Fruit fly (Drosophila melanogaster) whole organism, wandering third instar larva: ENCODE data around the gene fusl.

ENCODE experiments used
- Abd-B ChIP-seq: fragments of >200 bp; optimal IDR thresholded peaks from 2 replicates; lab custom pipeline; 2017; ENCODE audit warnings: missing biosample characterization, missing genetic modification characterization
- CG32264 ChIP-seq: fragments of 200-800 bp; sonication (Bioruptor generic); optimal IDR thresholded peaks from 2 replicates; lab custom pipeline; 2016; ENCODE audit warnings: missing biosample characterization, missing genetic modification characterization
- CG9705 ChIP-seq: fragments of 200-800 bp; sonication (Bioruptor generic); optimal IDR thresholded peaks from 2 replicates; lab custom pipeline; 2018; ENCODE audit warnings: missing biosample characterization, mild to moderate bottlenecking, missing genetic modification characterization
- CrebA ChIP-seq: fragments of 200-800 bp; sonication (Bioruptor generic); optimal IDR thresholded peaks from 2 replicates; lab custom pipeline; 2016; ENCODE audit warnings: missing biosample characterization, mild to moderate bottlenecking, missing genetic modification characterization, borderline replicate concordance
- Dfd ChIP-seq: fragments of >200 bp; optimal IDR thresholded peaks from 2 replicates; lab custom pipeline; 2017; ENCODE audit warnings: missing biosample characterization, missing genetic modification characterization
- Dif ChIP-seq: fragments of 200-275, 200-300 bp; sonication (Bioruptor generic); optimal IDR thresholded peaks from 2 replicates; lab custom pipeline; 2018; ENCODE audit warnings: missing biosample characterization, missing genetic modification characterization; ENCODE audit not compliant: partially characterized antibody
- GATAd ChIP-seq: sonication (Bioruptor generic); optimal IDR thresholded peaks from 2 replicates; lab custom pipeline; 2016; ENCODE audit warnings: missing biosample characterization, missing genetic modification characterization
- HLH106 ChIP-seq: fragments of 200-800 bp; optimal IDR thresholded peaks from 3 replicates; lab custom pipeline; 2019; ENCODE audit warnings: missing biosample characterization, mild to moderate bottlenecking, missing genetic modification characterization, moderate library complexity
- Hnf4 ChIP-seq: fragments of 200-800 bp; sonication (Bioruptor generic); optimal IDR thresholded peaks from 2 replicates; lab custom pipeline; 2016; ENCODE audit warnings: missing biosample characterization, mild to moderate bottlenecking, missing genetic modification characterization
- Hr78 ChIP-seq: fragments of >200 bp; optimal IDR thresholded peaks from 2 replicates; lab custom pipeline; 2017; ENCODE audit warnings: missing biosample characterization, missing genetic modification characterization
- Hr83 ChIP-seq: fragments of 200-300 bp; sonication (Bioruptor generic); optimal IDR thresholded peaks from 2 replicates; lab custom pipeline; 2016; ENCODE audit warnings: missing biosample characterization, mild to moderate bottlenecking, missing genetic modification characterization, moderate library complexity; ENCODE audit not compliant: poor library complexity, severe bottlenecking
- Jra ChIP-seq: sonication (Bioruptor generic); optimal IDR thresholded peaks from 2 replicates; lab custom pipeline; 2016; ENCODE audit warnings: missing biosample characterization, missing genetic modification characterization
- Mio ChIP-seq: sonication (Bioruptor generic); optimal IDR thresholded peaks from 2 replicates; lab custom pipeline; 2016; ENCODE audit warnings: missing biosample characterization, missing genetic modification characterization
- Myc ChIP-seq: fragments of >200 bp; optimal IDR thresholded peaks from 2 replicates; lab custom pipeline; 2017
- N ChIP-seq: fragments of >200 bp; optimal IDR thresholded peaks from 2 replicates; lab custom pipeline; 2018; ENCODE audit warnings: missing biosample characterization, missing external identifiers, missing genetic modification characterization
- OdsH ChIP-seq: fragments of 200-800 bp; sonication (Bioruptor generic); optimal IDR thresholded peaks from 2 replicates; lab custom pipeline; 2016; ENCODE audit warnings: missing biosample characterization, mild to moderate bottlenecking, missing genetic modification characterization
- Rel ChIP-seq, 2 experiments: fragments of 200-800 bp; sonication (Bioruptor generic) in 1 of 2; optimal IDR thresholded peaks; 2 replicates in 1 of 2; 3 replicates in 1 of 2; lab custom pipeline; 2016 to 2019; ENCODE audit warnings: mild to moderate bottlenecking in 2 of 2, missing biosample characterization in 2 of 2, missing genetic modification characterization in 2 of 2, moderate library complexity in 1 of 2
- Sp1 ChIP-seq: fragments of 200-800 bp; sonication (Bioruptor generic); optimal IDR thresholded peaks from 3 replicates; lab custom pipeline; 2019; ENCODE audit warnings: missing biosample characterization, mild to moderate bottlenecking, missing genetic modification characterization, moderate library complexity
- Vsx2 ChIP-seq: fragments of 200-300, 225-300 bp; sonication (Bioruptor generic); optimal IDR thresholded peaks from 2 replicates; lab custom pipeline; 2018; ENCODE audit warnings: missing biosample characterization, missing genetic modification characterization; ENCODE audit not compliant: partially characterized antibody
- br ChIP-seq: fragments of 200-800 bp; sonication (Bioruptor generic); optimal IDR thresholded peaks from 2 replicates; lab custom pipeline; 2016; ENCODE audit warnings: missing biosample characterization, missing genetic modification characterization
- brk ChIP-seq: fragments of 200-800 bp; sonication (Bioruptor generic); optimal IDR thresholded peaks from 2 replicates; lab custom pipeline; 2016; ENCODE audit warnings: missing biosample characterization, mild to moderate bottlenecking, missing genetic modification characterization
- dl ChIP-seq, 2 experiments: fragments of 175-275, 200-275 bp in 1 of 2; fragments of 200-275 bp in 1 of 2; sonication (Bioruptor generic); optimal IDR thresholded peaks; lab custom pipeline; 2018; ENCODE audit warnings: mild to moderate bottlenecking in 2 of 2, missing biosample characterization in 2 of 2, missing genetic modification characterization in 2 of 2, moderate library complexity in 2 of 2; ENCODE audit not compliant: partially characterized antibody in 2 of 2, insufficient read depth in 1 of 2
- dmrt93B ChIP-seq: fragments of 200-800 bp; sonication (Bioruptor generic); optimal IDR thresholded peaks from 2 replicates; lab custom pipeline; 2018; ENCODE audit warnings: missing biosample characterization, mild to moderate bottlenecking, missing genetic modification characterization
- dsf ChIP-seq: sonication (Bioruptor generic); optimal IDR thresholded peaks from 2 replicates; lab custom pipeline; 2016; ENCODE audit warnings: missing biosample characterization, missing genetic modification characterization, borderline replicate concordance
- ey ChIP-seq: fragments of 200-800 bp; sonication (Bioruptor generic); optimal IDR thresholded peaks from 2 replicates; lab custom pipeline; 2016; ENCODE audit warnings: missing biosample characterization, missing genetic modification characterization
- foxo ChIP-seq, 2 experiments: fragments of 200-800 bp; sonication (Bioruptor generic); optimal IDR thresholded peaks; 2 replicates in 1 of 2; 3 replicates in 1 of 2; lab custom pipeline; 2016 to 2017; ENCODE audit warnings: missing biosample characterization in 2 of 2, missing genetic modification characterization in 2 of 2
- fru ChIP-seq: fragments of 200-800 bp; sonication (Bioruptor generic); optimal IDR thresholded peaks from 3 replicates; lab custom pipeline; 2016; ENCODE audit warnings: missing biosample characterization, mild to moderate bottlenecking, missing genetic modification characterization
- h ChIP-seq: fragments of 200-800 bp; sonication (Bioruptor generic); optimal IDR thresholded peaks from 3 replicates; lab custom pipeline; 2016; ENCODE audit warnings: missing biosample characterization, mild to moderate bottlenecking, missing genetic modification characterization
- jim ChIP-seq: fragments of 175-275, 200-325 bp; sonication (Bioruptor generic); optimal IDR thresholded peaks from 2 replicates; lab custom pipeline; 2016; ENCODE audit warnings: missing biosample characterization, mild to moderate bottlenecking, missing genetic modification characterization
- lola ChIP-seq: fragments of >200 bp; optimal IDR thresholded peaks from 2 replicates; lab custom pipeline; 2017; ENCODE audit warnings: missing biosample characterization, missing genetic modification characterization
- pan ChIP-seq: fragments of >200 bp; optimal IDR thresholded peaks from 2 replicates; lab custom pipeline; 2017
- psq ChIP-seq: fragments of 200-800 bp; sonication (Bioruptor generic); optimal IDR thresholded peaks from 3 replicates; lab custom pipeline; 2017; ENCODE audit warnings: missing biosample characterization, mild to moderate bottlenecking, missing genetic modification characterization, moderate library complexity
- rgr ChIP-seq: fragments of 200-800 bp; sonication (Bioruptor generic); optimal IDR thresholded peaks from 3 replicates; lab custom pipeline; 2016; ENCODE audit warnings: missing biosample characterization, mild to moderate bottlenecking, missing genetic modification characterization
- sage ChIP-seq: fragments of 200-800 bp; sonication (Bioruptor generic); optimal IDR thresholded peaks from 2 replicates; lab custom pipeline; 2016; ENCODE audit warnings: missing biosample characterization, mild to moderate bottlenecking, missing genetic modification characterization
- sv ChIP-seq: fragments of 200-800 bp; sonication (Bioruptor generic); optimal IDR thresholded peaks from 3 replicates; lab custom pipeline; 2016; ENCODE audit warnings: missing biosample characterization, missing genetic modification characterization
- tai ChIP-seq: sonication (Bioruptor generic); optimal IDR thresholded peaks from 2 replicates; lab custom pipeline; 2016; ENCODE audit warnings: missing biosample characterization, missing genetic modification characterization
- usp ChIP-seq: fragments of >200 bp; optimal IDR thresholded peaks from 2 replicates; lab custom pipeline; 2017; ENCODE audit warnings: missing biosample characterization, missing genetic modification characterization
- woc ChIP-seq: sonication (Bioruptor generic); optimal IDR thresholded peaks from 2 replicates; lab custom pipeline; 2016; ENCODE audit warnings: missing biosample characterization, mild to moderate bottlenecking, missing genetic modification characterization

fusl gene

dm6 chr2L:5299628-5299986 is 38.3 kb downstream of the fusl start:
- no peak for TF ChIP-seq brk (GFP tag; lab: Kevin White, UChicago)
- peak; percentile 13 for TF ChIP-seq Dif (GFP tag; lab: Kevin White, UChicago)

dm6 chr2L:5298978-5299627 is 38.8 kb downstream of the fusl start:
- TF ChIP-seq Vsx2 (no peak), brk (GFP tag; lab: Kevin White, UChicago) (peak; percentile 35), Hr78 (GFP tag; lab: Kevin White, UChicago) (no peak), Sp1 (GFP tag; lab: Kevin White, UChicago) (peak; percentile 91), Rel (GFP tag; optimal IDR thresholded peaks at IDR 0.05; lab: Kevin White, UChicago) (no peak), Rel (tag; optimal IDR thresholded peaks at IDR 0.05; lab: Kevin White, UChicago) (peak; percentile 89), br (GFP tag; lab: Kevin White, UChicago) (peak; percentile 89), Dfd (GFP tag; lab: Kevin White, UChicago) (no peak), fru (GFP tag; lab: Kevin White, UChicago) (peak; percentile 85), OdsH (GFP tag; lab: Kevin White, UChicago) (peak; percentile 88), sv (GFP tag; lab: Kevin White, UChicago) (peak; percentile 66), ey (GFP tag; lab: Kevin White, UChicago) (peak; percentile 87), dl (GFP tag; optimal IDR thresholded peaks at IDR 0.05; lab: Kevin White, UChicago; ENCODE audit: insufficient read depth in 1 of 2, partially characterized antibody in 2 of 2) (no peak), Myc (lab: Kevin White, UChicago) (no peak), dmrt93B (GFP tag; lab: Kevin White, UChicago) (peak; percentile 49), dsf (GFP tag; lab: Kevin White, UChicago) (no peak), Hr83 (GFP tag; lab: Kevin White, UChicago) (no peak), sage (GFP tag; lab: Kevin White, UChicago) (no peak), HLH106 (peak; percentile 77), foxo (GFP tag; optimal IDR thresholded peaks at IDR 0.05; lab: Kevin White, UChicago) (peak in 1 of 2 experiments; percentile 82), Mio (no peak), GATAd (GFP tag; lab: Kevin White, UChicago) (no peak), pan (lab: Kevin White, UChicago) (no peak), Jra (GFP tag; lab: Kevin White, UChicago) (peak; percentile 4), usp (GFP tag; lab: Kevin White, UChicago) (no peak), tai (no peak), psq (peak; percentile 80), lola (GFP tag; lab: Kevin White, UChicago) (no peak), h (peak; percentile 84), jim (GFP tag; lab: Kevin White, UChicago) (no peak), Abd-B (GFP tag; lab: Kevin White, UChicago) (no peak), woc (peak; percentile 18), Dif (GFP tag; lab: Kevin White, UChicago) (no peak), CG9705 (peak; percentile 24), Hnf4 (GFP tag; lab: Kevin White, UChicago) (peak; percentile 80), N (no peak), CG32264 (no peak), CrebA (GFP tag; lab: Kevin White, UChicago) (peak; percentile 28), rgr (peak; percentile 86)

dm6 chr2L:5297961-5298311 is 39.9 kb downstream of the fusl start:
- no peak for TF ChIP-seq rgr
- TF ChIP-seq dmrt93B (GFP tag; lab: Kevin White, UChicago), result no peak
- no peak for TF ChIP-seq dsf (GFP tag; lab: Kevin White, UChicago)
- no peak for TF ChIP-seq pan (lab: Kevin White, UChicago)
- no peak for TF ChIP-seq br (GFP tag; lab: Kevin White, UChicago)
- TF ChIP-seq woc, result no peak
- TF ChIP-seq lola (GFP tag; lab: Kevin White, UChicago), result no peak
- no peak for TF ChIP-seq Rel (GFP tag; optimal IDR thresholded peaks at IDR 0.05; lab: Kevin White, UChicago)
- TF ChIP-seq Rel (tag; optimal IDR thresholded peaks at IDR 0.05; lab: Kevin White, UChicago), result no peak
- no peak for TF ChIP-seq Hr78 (GFP tag; lab: Kevin White, UChicago)
- no peak for TF ChIP-seq ey (GFP tag; lab: Kevin White, UChicago)
- TF ChIP-seq Jra (GFP tag; lab: Kevin White, UChicago), result no peak
